Worm (Caenorhabditis elegans) whole organism, L2 larva: ENCODE data around the gene F08D12.15.

Experiments
- C34F6.9 ChIP-seq: fragments of 150-350 bp; optimal IDR thresholded peaks from 2 replicates; lab custom pipeline; 2014; ENCODE audit warnings: missing biosample characterization, missing genetic modification characterization
- F13H6.1 ChIP-seq: sonication (generic microtip); optimal IDR thresholded peaks from 2 replicates; lab custom pipeline; 2016; ENCODE audit warnings: missing genetic modification characterization, missing compliant biosample characterization
- Y55F3AM.14 ChIP-seq: fragments of 200-800 bp; sonication (Bioruptor generic); optimal IDR thresholded peaks from 2 replicates; lab custom pipeline; 2018; ENCODE audit warnings: mild to moderate bottlenecking, missing genetic modification characterization, missing compliant biosample characterization
- ZK546.5 ChIP-seq: sonication (generic microtip); optimal IDR thresholded peaks from 2 replicates; lab custom pipeline; 2017; ENCODE audit warnings: missing biosample characterization, missing genetic modification characterization
- alr-1 ChIP-seq: fragments of 150-350 bp; optimal IDR thresholded peaks from 2 replicates; lab custom pipeline; 2014; ENCODE audit warnings: missing biosample characterization, missing genetic modification characterization
- aly-2 ChIP-seq: fragments of 150-350 bp; optimal IDR thresholded peaks from 2 replicates; lab custom pipeline; 2014; ENCODE audit warnings: missing biosample characterization, missing genetic modification characterization
- blmp-1 ChIP-seq: sonication (generic microtip); optimal IDR thresholded peaks from 2 replicates; lab custom pipeline; 2017; ENCODE audit warnings: missing genetic modification characterization, mild to moderate bottlenecking, missing compliant biosample characterization, antibody characterized with exemption, moderate library complexity; ENCODE audit not compliant: insufficient read depth
- ceh-82 ChIP-seq: fragments of 150-350 bp; optimal IDR thresholded peaks from 2 replicates; lab custom pipeline; 2014; ENCODE audit warnings: missing biosample characterization, missing genetic modification characterization
- crh-2 ChIP-seq: sonication (generic microtip); optimal IDR thresholded peaks from 2 replicates; lab custom pipeline; 2017; ENCODE audit warnings: missing biosample characterization, missing genetic modification characterization
- dmd-4 ChIP-seq: sonication (generic microtip); optimal IDR thresholded peaks from 2 replicates; lab custom pipeline; 2017; ENCODE audit warnings: missing biosample characterization, missing genetic modification characterization
- egl-27 ChIP-seq: sonication (generic microtip); optimal IDR thresholded peaks from 3 replicates; lab custom pipeline; 2017; ENCODE audit warnings: missing biosample characterization, missing genetic modification reagents, missing genetic modification characterization
- elt-1 ChIP-seq: fragments of 150-350 bp; optimal IDR thresholded peaks from 2 replicates; lab custom pipeline; 2014; ENCODE audit warnings: missing biosample characterization, missing genetic modification characterization
- elt-3 ChIP-seq: sonication (generic microtip); optimal IDR thresholded peaks from 2 replicates; lab custom pipeline; 2017; ENCODE audit warnings: missing biosample characterization, missing genetic modification characterization
- fos-1 ChIP-seq: fragments of 150-350 bp; optimal IDR thresholded peaks from 2 replicates; lab custom pipeline; 2014; ENCODE audit warnings: missing biosample characterization, missing genetic modification characterization
- gmeb-1 ChIP-seq: fragments of 150-350 bp; optimal IDR thresholded peaks from 2 replicates; lab custom pipeline; 2014; ENCODE audit warnings: missing biosample characterization, missing genetic modification characterization
- lin-11 ChIP-seq: fragments of 150-350 bp; sonication (generic microtip); optimal IDR thresholded peaks from 2 replicates; lab custom pipeline; 2014; ENCODE audit warnings: missing biosample characterization, missing genetic modification characterization, inconsistent platforms, mixed read lengths
- lin-13 ChIP-seq: fragments of 150-350 bp; optimal IDR thresholded peaks from 2 replicates; lab custom pipeline; 2014; ENCODE audit warnings: missing biosample characterization, missing genetic modification reagents, missing genetic modification characterization
- lin-39 ChIP-seq: fragments of 150-350 bp; optimal IDR thresholded peaks from 2 replicates; lab custom pipeline; 2014; ENCODE audit warnings: missing biosample characterization, missing genetic modification reagents, missing genetic modification characterization
- lsy-2 ChIP-seq, 2 experiments: fragments of 150-350 bp in 1 of 2; sonication (generic microtip) in 1 of 2; optimal IDR thresholded peaks; 2 replicates each; lab custom pipeline; 2014 to 2017; ENCODE audit warnings: missing biosample characterization in 2 of 2, missing genetic modification characterization in 2 of 2
- mbf-1 ChIP-seq: sonication (generic microtip); optimal IDR thresholded peaks from 2 replicates; lab custom pipeline; 2017; ENCODE audit warnings: missing biosample characterization, missing genetic modification characterization
- mdl-1 ChIP-seq, 2 experiments: fragments of 150-350 bp in 1 of 2; sonication (generic microtip) in 1 of 2; optimal IDR thresholded peaks; 2 replicates each; lab custom pipeline; 2017; ENCODE audit warnings: missing biosample characterization in 2 of 2, missing genetic modification characterization in 2 of 2
- nhr-10 ChIP-seq: sonication (generic microtip); optimal IDR thresholded peaks from 2 replicates; lab custom pipeline; 2017; ENCODE audit warnings: missing biosample characterization, missing genetic modification characterization
- nhr-11 ChIP-seq: fragments of 150-350 bp; optimal IDR thresholded peaks from 2 replicates; lab custom pipeline; 2014; ENCODE audit warnings: missing biosample characterization, missing genetic modification characterization
- nhr-129 ChIP-seq: fragments of 150-350 bp; optimal IDR thresholded peaks from 2 replicates; lab custom pipeline; 2014; ENCODE audit warnings: missing biosample characterization, missing genetic modification characterization
- nhr-21 ChIP-seq: fragments of 150-350 bp; optimal IDR thresholded peaks from 2 replicates; lab custom pipeline; 2014; ENCODE audit warnings: missing biosample characterization, missing genetic modification characterization
- nhr-23 ChIP-seq: fragments of 150-350 bp; optimal IDR thresholded peaks from 2 replicates; lab custom pipeline; 2014; ENCODE audit warnings: missing biosample characterization, missing genetic modification reagents, missing genetic modification characterization
- nhr-25 ChIP-seq: fragments of 150-350 bp; sonication (generic microtip); optimal IDR thresholded peaks from 3 replicates; lab custom pipeline; 2014; ENCODE audit warnings: missing biosample characterization, missing genetic modification characterization
- nhr-6 ChIP-seq: fragments of 150-350 bp; optimal IDR thresholded peaks from 2 replicates; lab custom pipeline; 2014; ENCODE audit warnings: missing biosample characterization, missing genetic modification characterization
- nhr-77 ChIP-seq: fragments of 150-350 bp; optimal IDR thresholded peaks from 2 replicates; lab custom pipeline; 2014; ENCODE audit warnings: missing biosample characterization, missing genetic modification characterization
- peb-1 ChIP-seq: fragments of 150-350 bp; optimal IDR thresholded peaks from 2 replicates; lab custom pipeline; 2014; ENCODE audit warnings: missing biosample characterization, missing genetic modification characterization
- sem-4 ChIP-seq: fragments of 150-350 bp; optimal IDR thresholded peaks from 2 replicates; lab custom pipeline; 2014; ENCODE audit warnings: missing biosample characterization, missing genetic modification reagents, missing genetic modification characterization
- sma-9 ChIP-seq, 2 experiments: fragments of 150-350 bp in 1 of 2; sonication (generic microtip) in 1 of 2; optimal IDR thresholded peaks; 2 replicates each; lab custom pipeline; 2014 to 2016; ENCODE audit warnings: missing genetic modification characterization in 2 of 2, mild to moderate bottlenecking in 1 of 2, missing biosample characterization in 1 of 2, missing compliant biosample characterization in 1 of 2, missing genetic modification reagents in 1 of 2, moderate library complexity in 1 of 2
- snpc-4 ChIP-seq: fragments of 150-350 bp; optimal IDR thresholded peaks from 2 replicates; lab custom pipeline; 2014; ENCODE audit warnings: missing biosample characterization, missing genetic modification characterization
- unc-39 ChIP-seq: fragments of 150-350 bp; optimal IDR thresholded peaks from 2 replicates; lab custom pipeline; 2014; ENCODE audit warnings: missing biosample characterization, missing genetic modification characterization
- unc-55 ChIP-seq: fragments of 150-350 bp; sonication (generic microtip); optimal IDR thresholded peaks from 3 replicates; lab custom pipeline; 2014; ENCODE audit warnings: missing biosample characterization, missing genetic modification reagents, missing genetic modification characterization
- unc-62 ChIP-seq: fragments of 150-350 bp; optimal IDR thresholded peaks from 2 replicates; lab custom pipeline; 2014; ENCODE audit warnings: missing biosample characterization, missing genetic modification reagents, missing genetic modification characterization
- zag-1 ChIP-seq: fragments of 150-350 bp; optimal IDR thresholded peaks from 2 replicates; lab custom pipeline; 2014; ENCODE audit warnings: missing biosample characterization, missing genetic modification characterization
- ztf-1 ChIP-seq: fragments of 200-800 bp; sonication (Bioruptor generic); conservative IDR thresholded peaks from 2 replicates; pipeline ENCODE4 v1.3.6; 2022; ENCODE audit warnings: missing genetic modification characterization, missing compliant biosample characterization
- ztf-11 ChIP-seq: sonication (generic microtip); optimal IDR thresholded peaks from 2 replicates; lab custom pipeline; 2017; ENCODE audit warnings: missing biosample characterization, missing genetic modification characterization
- ztf-4 ChIP-seq: fragments of 150-350 bp; optimal IDR thresholded peaks from 2 replicates; lab custom pipeline; 2014; ENCODE audit warnings: missing biosample characterization, missing genetic modification characterization

The F08D12.15 gene

ce11 chrII:2736156-2736728 lies 30.2 kb upstream of the F08D12.15 start, which contains the start of gene T05A8.8:
Gene T05A8.8 (plus strand): TSS chrII:2736678.
- TF ChIP-seq alr-1 (tag; lab: Kevin White, UChicago) (no peak), sma-9 (GFP tag; optimal IDR thresholded peaks at IDR 0.05; lab: Kevin White, UChicago) (no peak), sma-9 (tag; optimal IDR thresholded peaks at IDR 0.05; lab: Kevin White, UChicago) (no peak), unc-55 (GFP tag; lab: Kevin White, UChicago) (no peak), sem-4 (tag; lab: Kevin White, UChicago) (no peak)
- TF ChIP-seq, all 48 proteins: peak for 0

DNA sequence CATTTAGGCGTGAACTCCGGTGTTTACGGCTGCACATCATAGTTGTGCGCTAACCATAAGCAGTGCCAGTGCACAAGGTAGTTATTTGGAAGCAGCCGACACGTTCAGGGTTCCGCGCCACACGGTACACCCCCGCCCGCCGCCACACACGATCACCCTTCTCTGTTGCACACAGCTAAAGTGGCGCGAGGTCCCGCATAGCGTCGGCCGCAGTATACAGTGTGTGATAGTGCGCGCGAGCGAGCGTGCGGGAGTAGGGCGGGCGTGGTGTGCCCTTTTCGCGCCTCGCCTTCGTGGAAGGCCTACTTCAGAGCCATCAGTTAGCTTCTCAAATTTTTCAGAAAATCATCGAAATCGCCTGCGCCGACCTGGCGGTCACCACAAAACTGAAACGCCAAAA lies 29.5 kb upstream of the F08D12.15 start:
- TF ChIP-seq fos-1 (no peak), dmd-4 (tag; lab: Kevin White, UChicago) (no peak), Y55F3AM.14 (GFP tag; lab: Kevin White, UChicago) (no peak), ztf-11 (no peak), nhr-23 (tag; lab: Kevin White, UChicago) (no peak), mdl-1 (tag; optimal IDR thresholded peaks at IDR 0.05; lab: Kevin White, UChicago) (no peak), F13H6.1 (tag; lab: Kevin White, UChicago) (no peak), ztf-4 (no peak), nhr-25 (tag; lab: Kevin White, UChicago) (no peak), sem-4 (tag; lab: Kevin White, UChicago) (no peak), elt-3 (no peak), lin-39 (no peak)

- TF ChIP-seq blmp-1 (tag; lab: Kevin White, UChicago), result no peak
- TF ChIP-seq nhr-6 (tag; lab: Kevin White, UChicago), result no peak
- TF ChIP-seq nhr-21 (tag; lab: Kevin White, UChicago), result no peak
- no peak for TF ChIP-seq lin-13
- no peak for TF ChIP-seq elt-3
- TF ChIP-seq gmeb-1, result no peak
- TF ChIP-seq aly-2 (tag; lab: Kevin White, UChicago), result no peak
- TF ChIP-seq unc-55 (GFP tag; lab: Kevin White, UChicago), result no peak
- no peak for TF ChIP-seq nhr-23 (tag; lab: Kevin White, UChicago)
- no peak for TF ChIP-seq fos-1
- TF ChIP-seq, all 48 proteins: peak for 0
Observed at ce11 chrII:2739619-2740018, 26.8 kb upstream of the F08D12.15 start, which contains the start of gene T05A8.6. Gene T05A8.6 (minus strand): TSS chrII:2739719.

DNA sequence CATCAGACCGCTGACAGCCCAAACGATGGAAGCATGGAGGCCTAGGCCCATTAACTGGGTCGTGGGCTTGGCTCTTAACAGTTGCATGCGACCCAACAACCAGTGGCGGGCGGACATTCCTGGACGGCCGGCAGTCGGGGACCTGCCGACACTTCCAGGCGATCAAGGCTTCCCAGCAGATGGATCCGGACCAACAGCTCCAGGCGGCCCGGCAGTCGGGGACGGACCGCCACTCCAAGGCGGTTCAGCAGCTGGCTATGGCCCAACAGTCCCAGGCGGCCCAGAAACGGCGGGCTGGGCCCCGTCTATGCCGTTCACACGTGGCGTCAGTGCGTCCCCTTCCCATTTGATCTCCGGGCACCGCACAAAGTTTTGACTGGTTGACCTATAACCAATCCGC lies 25.0 kb upstream of the F08D12.15 start:
- no peak for TF ChIP-seq elt-1 (tag; lab: Kevin White, UChicago)
- no peak for TF ChIP-seq ZK546.5 (tag; lab: Kevin White, UChicago)
- no peak for TF ChIP-seq blmp-1 (tag; lab: Kevin White, UChicago)
- TF ChIP-seq peb-1, result no peak
- no peak for TF ChIP-seq dmd-4 (tag; lab: Kevin White, UChicago)
- TF ChIP-seq lin-39, result no peak
- TF ChIP-seq F13H6.1 (tag; lab: Kevin White, UChicago), result no peak
- TF ChIP-seq unc-39 (tag; lab: Kevin White, UChicago), result no peak
- TF ChIP-seq ceh-82 (tag; lab: Kevin White, UChicago), result no peak
- no peak for TF ChIP-seq crh-2
- no peak for TF ChIP-seq unc-55 (GFP tag; lab: Kevin White, UChicago)
- TF ChIP-seq mdl-1 (tag; optimal IDR thresholded peaks at IDR 0.05; lab: Kevin White, UChicago), result no peak

- TF ChIP-seq unc-62 (GFP tag; lab: Kevin White, UChicago) (no peak), ztf-11 (no peak), nhr-77 (no peak), aly-2 (tag; lab: Kevin White, UChicago) (no peak)
Observed at ce11 chrII:2742251-2742650, 24.2 kb upstream of the F08D12.15 start, which contains the start of gene T05A8.7. Gene T05A8.7 (minus strand): TSS chrII:2742351.

DNA sequence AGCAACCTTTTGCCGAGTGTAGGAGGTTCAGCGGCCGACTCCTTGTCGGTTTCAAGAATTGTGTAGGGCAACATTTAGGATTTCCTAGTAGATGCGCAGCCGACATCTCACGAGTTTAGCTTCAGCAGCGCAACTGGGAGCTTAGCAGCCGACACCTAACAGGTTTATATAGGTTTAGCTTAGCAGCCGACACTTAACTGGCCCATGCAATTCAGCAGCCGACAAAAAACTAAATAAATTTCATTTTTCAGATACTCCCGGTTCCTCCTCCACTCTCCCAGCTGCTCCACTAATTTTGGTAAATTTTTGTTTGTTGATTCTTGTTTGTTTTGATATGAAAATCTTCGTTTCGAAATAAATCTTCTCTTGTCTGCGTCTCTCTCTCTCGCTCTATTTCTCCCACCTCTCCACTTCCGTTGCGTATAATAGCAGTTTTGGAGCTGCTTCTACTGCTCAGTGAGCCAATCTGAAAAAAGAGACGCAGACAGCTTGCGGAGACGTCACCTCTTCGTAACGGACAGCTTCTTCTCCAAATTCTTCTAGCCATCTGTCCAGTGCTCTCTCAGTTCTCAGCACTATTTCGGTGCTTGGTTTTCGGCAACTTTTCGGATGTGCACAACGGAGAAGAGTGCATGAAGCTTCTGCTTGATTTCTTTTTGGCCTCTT lies 18.3 kb upstream of the F08D12.15 start:
- peak; percentile 56 for TF ChIP-seq ceh-82 (tag; lab: Kevin White, UChicago)
- peak; percentile 90 for TF ChIP-seq C34F6.9
- peak; percentile 23 for TF ChIP-seq egl-27 (tag; lab: Kevin White, UChicago)
- TF ChIP-seq nhr-25 (tag; lab: Kevin White, UChicago), result no peak
- no peak for TF ChIP-seq nhr-10 (tag; lab: Kevin White, UChicago)
- peak; percentile 45 for TF ChIP-seq lin-11 (tag; lab: Kevin White, UChicago)
- no peak for TF ChIP-seq elt-3
- peak; percentile 28 for TF ChIP-seq crh-2
- TF ChIP-seq lsy-2 (tag; optimal IDR thresholded peaks at IDR 0.05; lab: Kevin White, UChicago), result peak; percentile 22 to 68
- TF ChIP-seq nhr-129 (tag; lab: Kevin White, UChicago), result peak; percentile 73
- TF ChIP-seq mdl-1 (tag; optimal IDR thresholded peaks at IDR 0.05; lab: Kevin White, UChicago), result peak in 1 of 2 experiments; percentile 41
- TF ChIP-seq nhr-11 (tag; lab: Kevin White, UChicago), result no peak
- peak; percentile 15 for TF ChIP-seq nhr-6 (tag; lab: Kevin White, UChicago)
- no peak for TF ChIP-seq mbf-1 (tag; lab: Kevin White, UChicago)
- no peak for TF ChIP-seq unc-39 (tag; lab: Kevin White, UChicago)
- TF ChIP-seq zag-1 (tag; lab: Kevin White, UChicago), result peak; percentile 82
- no peak for TF ChIP-seq blmp-1 (tag; lab: Kevin White, UChicago)
- peak; percentile 65 for TF ChIP-seq snpc-4 (tag; lab: Kevin White, UChicago)
- no peak for TF ChIP-seq ztf-1 (GFP tag; lab: Robert Waterston, UW)
